Fruit fly (Drosophila melanogaster) whole organism, embryonic: Measurements from ENCODE around the gene Slu7.
A peak's percentile ranks its signal among the peaks of the same experiment; 100 is the strongest.

Source experiments
- B-H2 ChIP-seq: fragments of 200-800 bp; sonication (Bioruptor generic); optimal IDR thresholded peaks from 2 replicates; lab custom pipeline; 2018; ENCODE audit warnings: missing biosample characterization, mild to moderate bottlenecking, missing genetic modification characterization
- BEAF-32 ChIP-seq: fragments of 200-800 bp; sonication (Bioruptor generic); optimal IDR thresholded peaks from 3 replicates; lab custom pipeline; 2017; ENCODE audit warnings: missing biosample characterization, missing genetic modification characterization, mild to moderate bottlenecking, moderate library complexity, missing genetic modification reagents
- CG11085 ChIP-seq: fragments of 200-800 bp; sonication (Bioruptor generic); IDR thresholded peaks from 2 replicates; pipeline ENCODE4 v1.3.6; 2022; ENCODE audit warnings: missing biosample characterization, missing genetic modification characterization
- CG12236 ChIP-seq: fragments of 200-800 bp; sonication (Bioruptor generic); optimal IDR thresholded peaks from 2 replicates; lab custom pipeline; 2016; ENCODE audit warnings: missing biosample characterization, missing genetic modification characterization
- CG13287 ChIP-seq: fragments of 200-800 bp; sonication (Bioruptor generic); IDR thresholded peaks from 2 replicates; pipeline ENCODE4 v1.3.6; 2022; ENCODE audit warnings: missing biosample characterization, missing genetic modification characterization; ENCODE audit not compliant: partially characterized antibody
- CG15696 ChIP-seq: fragments of 200-800 bp; sonication (Bioruptor generic); optimal IDR thresholded peaks from 2 replicates; lab custom pipeline; 2019; ENCODE audit warnings: missing biosample characterization, mild to moderate bottlenecking, missing genetic modification characterization, moderate library complexity
- CG17385 ChIP-seq: fragments of 200-800 bp; sonication (Bioruptor generic); optimal IDR thresholded peaks from 3 replicates; lab custom pipeline; 2018; ENCODE audit warnings: missing biosample characterization, mild to moderate bottlenecking, missing genetic modification characterization
- CG2120 ChIP-seq: fragments of 200-800 bp; sonication (Bioruptor generic); optimal IDR thresholded peaks from 3 replicates; lab custom pipeline; 2016; ENCODE audit warnings: missing biosample characterization, missing genetic modification characterization
- CG2678 ChIP-seq: fragments of 200-800 bp; sonication (Bioruptor generic); optimal IDR thresholded peaks from 3 replicates; lab custom pipeline; 2019; ENCODE audit warnings: missing biosample characterization, mild to moderate bottlenecking, missing genetic modification characterization, moderate library complexity
- CG34224 ChIP-seq: fragments of 200-800 bp; sonication (Bioruptor generic); IDR thresholded peaks from 3 replicates; pipeline ENCODE4 v1.3.6; 2022; ENCODE audit warnings: missing biosample characterization, missing genetic modification characterization; ENCODE audit not compliant: partially characterized antibody
- CG34422 ChIP-seq: fragments of 200-800 bp; sonication (Bioruptor generic); IDR thresholded peaks from 3 replicates; pipeline ENCODE4 v1.3.6; 2022; ENCODE audit warnings: missing biosample characterization, missing genetic modification characterization
- CG6254 ChIP-seq: fragments of 200-800 bp; sonication (Bioruptor generic); optimal IDR thresholded peaks from 3 replicates; lab custom pipeline; 2017; ENCODE audit warnings: mild to moderate bottlenecking, missing biosample characterization, missing genetic modification reagents, missing genetic modification characterization
- CG6272 ChIP-seq: fragments of 200-800 bp; sonication (Bioruptor generic); IDR thresholded peaks from 2 replicates; pipeline ENCODE4 v1.3.6; 2022; ENCODE audit warnings: missing biosample characterization, missing genetic modification characterization
- CG7839 ChIP-seq: fragments of 200-800 bp; sonication (Bioruptor generic); optimal IDR thresholded peaks from 3 replicates; lab custom pipeline; 2018; ENCODE audit warnings: missing biosample characterization, mild to moderate bottlenecking, missing genetic modification characterization, moderate library complexity
- CG9797 ChIP-seq: fragments of 200-800 bp; sonication (Bioruptor generic); optimal IDR thresholded peaks from 3 replicates; lab custom pipeline; 2018; ENCODE audit warnings: missing biosample characterization, mild to moderate bottlenecking, missing genetic modification characterization
- CHES-1-like ChIP-seq: fragments of 200-800 bp; sonication (Bioruptor generic); optimal IDR thresholded peaks from 2 replicates; lab custom pipeline; 2016; ENCODE audit warnings: missing biosample characterization, missing genetic modification characterization
- Dll ChIP-seq: fragments of 200-800 bp; sonication (Bioruptor generic); IDR thresholded peaks from 4 replicates; pipeline ENCODE4 v1.3.6; 2022; ENCODE audit warnings: missing biosample characterization, missing genetic modification characterization; ENCODE audit not compliant: partially characterized antibody
- Dp ChIP-seq: fragments of 200-800 bp; sonication (Bioruptor generic); optimal IDR thresholded peaks from 2 replicates; lab custom pipeline; 2018; ENCODE audit warnings: missing biosample characterization, mild to moderate bottlenecking, missing genetic modification characterization, moderate library complexity
- Dref ChIP-seq: fragments of 200-800 bp; sonication (Bioruptor generic); IDR thresholded peaks from 2 replicates; pipeline ENCODE4 v1.3.6; 2022; ENCODE audit warnings: missing biosample characterization, missing genetic modification characterization
- E2f2 ChIP-seq: fragments of 200-800 bp; sonication (Bioruptor generic); IDR thresholded peaks from 2 replicates; pipeline ENCODE4 v1.3.6; 2022; ENCODE audit warnings: missing biosample characterization, missing genetic modification characterization
- Ets97D ChIP-seq: fragments of 200-800 bp; sonication (Bioruptor generic); optimal IDR thresholded peaks from 3 replicates; lab custom pipeline; 2016; ENCODE audit warnings: missing biosample characterization, missing genetic modification characterization
- Hey ChIP-seq: fragments of 200-800 bp; sonication (Bioruptor generic); optimal IDR thresholded peaks from 3 replicates; lab custom pipeline; 2018; ENCODE audit warnings: missing biosample characterization, mild to moderate bottlenecking, missing genetic modification characterization
- Hr39 ChIP-seq: fragments of >200 bp; optimal IDR thresholded peaks from 2 replicates; lab custom pipeline; 2017
- MBD-R2 ChIP-seq: fragments of 200-800 bp; sonication (Bioruptor generic); IDR thresholded peaks from 2 replicates; pipeline ENCODE4 v1.3.6; 2022; ENCODE audit warnings: missing biosample characterization, missing genetic modification characterization
- MESR4 ChIP-seq: fragments of 200-800 bp; sonication (Bioruptor generic); optimal IDR thresholded peaks from 2 replicates; lab custom pipeline; 2018; ENCODE audit warnings: missing biosample characterization, mild to moderate bottlenecking, missing genetic modification characterization, moderate library complexity
- Med ChIP-seq: fragments of 200-800 bp; sonication (Bioruptor generic); peaks from one replicate; lab custom pipeline; 2016; ENCODE audit warnings: missing biosample characterization, missing genetic modification characterization, mild to moderate bottlenecking, inconsistent platforms, moderate library complexity
- Mes4 ChIP-seq: fragments of 200-800 bp; sonication (Bioruptor generic); optimal IDR thresholded peaks from 2 replicates; lab custom pipeline; 2016; ENCODE audit warnings: missing biosample characterization, missing genetic modification characterization
- Scr ChIP-seq: fragments of 200-800 bp; sonication (Bioruptor generic); IDR thresholded peaks from 2 replicates; pipeline ENCODE4 v1.3.6; 2022; ENCODE audit warnings: missing biosample characterization, missing genetic modification characterization; ENCODE audit not compliant: partially characterized antibody
- Sry-δ ChIP-seq: fragments of 200-800 bp; sonication (Bioruptor generic); optimal IDR thresholded peaks from 2 replicates; lab custom pipeline; 2016; ENCODE audit warnings: missing biosample characterization, missing genetic modification characterization
- ab ChIP-seq: fragments of 200-800 bp; sonication (Bioruptor generic); optimal IDR thresholded peaks from 2 replicates; lab custom pipeline; 2016; ENCODE audit warnings: missing biosample characterization, missing genetic modification characterization
- amos ChIP-seq: fragments of 200-800 bp; sonication (Bioruptor generic); IDR thresholded peaks from 2 replicates; pipeline ENCODE4 v1.3.6; 2022; ENCODE audit warnings: missing biosample characterization, missing genetic modification characterization; ENCODE audit not compliant: partially characterized antibody
- ara ChIP-seq: fragments of 200-800 bp; sonication (Bioruptor generic); IDR thresholded peaks from 2 replicates; pipeline ENCODE4 v1.3.6; 2022; ENCODE audit warnings: missing biosample characterization, missing genetic modification characterization
- ase ChIP-seq: fragments of 200-800 bp; sonication (Bioruptor generic); IDR thresholded peaks from 3 replicates; pipeline ENCODE4 v1.3.6; 2022; ENCODE audit warnings: missing biosample characterization, missing genetic modification characterization
- bbx ChIP-seq: fragments of 200-800 bp; sonication (Bioruptor generic); IDR thresholded peaks from 2 replicates; pipeline ENCODE4 v1.3.6; 2022; ENCODE audit warnings: missing biosample characterization, missing genetic modification characterization; ENCODE audit not compliant: partially characterized antibody
- cad ChIP-seq: fragments of >200 bp; optimal IDR thresholded peaks from 2 replicates; lab custom pipeline; 2017; ENCODE audit warnings: missing biosample characterization, missing genetic modification characterization
- dm ChIP-seq: fragments of 200-800 bp; sonication (Bioruptor generic); optimal IDR thresholded peaks from 3 replicates; lab custom pipeline; 2016; ENCODE audit warnings: missing biosample characterization, missing genetic modification characterization
- esg ChIP-seq: fragments of 200-800 bp; sonication (Bioruptor generic); conservative IDR thresholded peaks from 2 replicates; pipeline ENCODE4 v1.3.6; 2022; ENCODE audit warnings: missing biosample characterization, missing genetic modification characterization
- hbn ChIP-seq: fragments of 200-800 bp; sonication (Bioruptor generic); IDR thresholded peaks from 2 replicates; pipeline ENCODE4 v1.3.6; 2022; ENCODE audit warnings: missing biosample characterization, missing genetic modification characterization; ENCODE audit not compliant: partially characterized antibody
- lola ChIP-seq, 3 experiments: fragments of >200 bp in 2 of 3; fragments of 200-800 bp in 1 of 3; sonication (Bioruptor generic) in 1 of 3; optimal IDR thresholded peaks; 2 replicates each; lab custom pipeline; 2017 to 2019; ENCODE audit warnings: missing biosample characterization in 3 of 3, missing genetic modification characterization in 3 of 3, mild to moderate bottlenecking in 1 of 3, moderate library complexity in 1 of 3
- maf-S ChIP-seq: fragments of 200-800 bp; sonication (Bioruptor generic); optimal IDR thresholded peaks from 2 replicates; lab custom pipeline; 2016; ENCODE audit warnings: missing biosample characterization, missing genetic modification characterization
- peb ChIP-seq: fragments of 200-800 bp; sonication (Bioruptor generic); IDR thresholded peaks from 2 replicates; pipeline ENCODE4 v1.3.6; 2022; ENCODE audit warnings: missing biosample characterization, missing genetic modification characterization
- phol ChIP-seq: fragments of 200-800 bp; sonication (Bioruptor generic); optimal IDR thresholded peaks from 3 replicates; lab custom pipeline; 2018; ENCODE audit warnings: missing biosample characterization, mild to moderate bottlenecking, missing genetic modification characterization, moderate library complexity
- pnt ChIP-seq: fragments of 200-800 bp; sonication (Bioruptor generic); optimal IDR thresholded peaks from 3 replicates; lab custom pipeline; 2016; ENCODE audit warnings: missing biosample characterization, missing genetic modification characterization
- pzg ChIP-seq: fragments of 200-800 bp; sonication (Bioruptor generic); optimal IDR thresholded peaks from 3 replicates; lab custom pipeline; 2018; ENCODE audit warnings: missing biosample characterization, mild to moderate bottlenecking, missing genetic modification characterization, moderate library complexity
- sna ChIP-seq: fragments of 200-800 bp; sonication (Bioruptor generic); IDR thresholded peaks from 2 replicates; pipeline ENCODE4 v1.3.6; 2022; ENCODE audit warnings: missing biosample characterization, missing genetic modification characterization; ENCODE audit not compliant: partially characterized antibody
- stwl ChIP-seq: fragments of 200-800 bp; sonication (Bioruptor generic); optimal IDR thresholded peaks from 3 replicates; lab custom pipeline; 2018; ENCODE audit warnings: missing biosample characterization, mild to moderate bottlenecking, missing genetic modification characterization, moderate library complexity
- zen2 ChIP-seq: fragments of 200-800 bp; sonication (Bioruptor generic); IDR thresholded peaks from 3 replicates; pipeline ENCODE4 v1.3.6; 2022; ENCODE audit warnings: missing biosample characterization, missing genetic modification characterization; ENCODE audit not compliant: partially characterized antibody

The Slu7 gene

DNA sequence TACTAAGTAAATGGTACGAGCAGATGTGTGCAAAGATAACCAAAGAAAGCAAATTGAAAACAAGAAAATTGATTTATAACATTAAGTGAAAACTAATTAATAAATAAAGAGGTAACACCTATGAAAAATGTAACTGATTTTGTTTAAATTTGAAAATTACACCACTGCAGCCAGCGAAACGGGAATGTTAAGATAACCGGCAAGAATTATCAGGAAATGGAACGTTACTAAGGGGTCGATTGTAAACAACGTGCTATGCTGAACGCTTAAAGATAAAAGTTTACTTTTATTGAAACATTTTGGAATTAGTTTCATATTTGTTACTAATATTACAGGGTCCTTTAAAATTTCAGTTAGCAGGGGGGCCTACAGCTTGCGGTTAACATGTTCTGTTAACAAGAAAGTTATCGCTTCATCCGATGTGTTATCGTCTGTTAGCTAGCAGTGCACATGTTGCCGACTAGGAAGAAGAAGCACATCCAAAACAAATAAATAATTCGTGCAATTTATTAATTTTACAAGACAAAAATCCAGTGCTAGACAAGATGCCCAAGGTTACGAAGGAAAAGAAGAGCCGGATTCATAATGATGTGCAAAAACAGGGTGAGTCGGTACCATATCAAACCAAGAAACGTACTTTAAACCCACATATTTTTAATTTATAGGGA lies 10.3 kb upstream of the Slu7 start, which contains the start of gene CG11837:
Gene CG11837, plus strand, starts transcription at position 439 of the 668 bp plus-strand sequence.
- TF ChIP-seq peb (GFP tag; lab: Robert Waterston, UW) (no peak), pnt (no peak), Hr39 (lab: Kevin White, UChicago) (no peak), CG13287 (GFP tag; lab: Robert Waterston, UW) (peak; percentile 51; the same call in 1 of the 2 replicates), ase (GFP tag; lab: Robert Waterston, UW) (no peak), CG6254 (GFP tag; lab: Kevin White, UChicago) (no peak), MBD-R2 (GFP tag; lab: Robert Waterston, UW) (peak; percentile 50; the same call in 1 of the 2 replicates), dm (GFP tag; lab: Kevin White, UChicago) (peak; percentile 86), bbx (GFP tag; lab: Robert Waterston, UW) (peak; percentile 48; the same call in 1 of the 2 replicates), CG34224 (GFP tag; lab: Robert Waterston, UW) (peak; percentile 56; the same call in 1 of the 3 replicates), CG15696 (tag; lab: Kevin White, UChicago) (no peak), Sry-δ (GFP tag; lab: Kevin White, UChicago) (peak; percentile 2), CG2120 (GFP tag; lab: Kevin White, UChicago) (no peak), pzg (GFP tag; lab: Kevin White, UChicago) (peak; percentile 14), cad (no peak), amos (GFP tag; lab: Robert Waterston, UW) (peak; percentile 25; the same call in 1 of the 2 replicates), Dp (GFP tag; lab: Kevin White, UChicago) (peak; percentile 5), zen2 (GFP tag; lab: Robert Waterston, UW) (0 out of 3 replicates have a peak, but pooled peaks have one; percentile 4), CG34422 (GFP tag; lab: Robert Waterston, UW) (peak; percentile 14; the same call in 1 of the 3 replicates), Scr (GFP tag; lab: Robert Waterston, UW) (peak; percentile 42), BEAF-32 (GFP tag; lab: Kevin White, UChicago) (peak; percentile 29), lola (GFP tag; optimal IDR thresholded peaks at IDR 0.05; lab: Kevin White, UChicago) (no peak), CG9797 (no peak), E2f2 (GFP tag; lab: Robert Waterston, UW) (peak; percentile 16; the same call in 1 of the 2 replicates), CG11085 (GFP tag; lab: Robert Waterston, UW) (no peak), CG7839 (tag; lab: Kevin White, UChicago) (no peak), phol (tag; lab: Kevin White, UChicago) (no peak), Mes4 (GFP tag; lab: Kevin White, UChicago) (no peak), Dll (GFP tag; lab: Robert Waterston, UW) (peak; percentile 49; the same call in 1 of the 4 replicates), esg (no peak), hbn (GFP tag; lab: Robert Waterston, UW) (0 out of 2 replicates have a peak, but pooled peaks have one; percentile 25), CG6272 (no peak), CG17385 (GFP tag; lab: Kevin White, UChicago) (peak; percentile 93), stwl (tag; lab: Kevin White, UChicago) (peak; percentile 4), CG2678 (tag; lab: Kevin White, UChicago) (no peak), Ets97D (no peak), MESR4 (peak; percentile 32), maf-S (GFP tag; lab: Kevin White, UChicago) (no peak), CG12236 (GFP tag; lab: Kevin White, UChicago) (no peak), Dref (GFP tag; lab: Robert Waterston, UW) (peak; percentile 49), B-H2 (GFP tag; lab: Kevin White, UChicago) (no peak), CHES-1-like (GFP tag; lab: Kevin White, UChicago) (no peak), ab (GFP tag; lab: Kevin White, UChicago) (no peak), sna (GFP tag; lab: Robert Waterston, UW) (no peak), Hey (tag; lab: Kevin White, UChicago) (no peak), ara (GFP tag; lab: Robert Waterston, UW) (no peak), Med (peak; percentile 28)
